Worm (Caenorhabditis elegans) whole organism, midembryonic: Measurements from ENCODE around the gene fbxb-108.

Experiments
- T22C8.4 ChIP-seq: fragments of 200-800 bp; sonication (Bioruptor generic); IDR thresholded peaks from 2 replicates; pipeline ENCODE4 v1.3.6; 2022; ENCODE audit warnings: missing genetic modification characterization, missing compliant biosample characterization
- cog-1 ChIP-seq: sonication (generic microtip); optimal IDR thresholded peaks from 2 replicates; lab custom pipeline; 2016; ENCODE audit warnings: missing genetic modification characterization, missing compliant biosample characterization
- flt-1 ChIP-seq: fragments of 200-800 bp; sonication (Bioruptor generic); IDR thresholded peaks from 2 replicates; pipeline ENCODE4 v1.3.6; 2022; ENCODE audit warnings: missing genetic modification characterization, missing compliant biosample characterization
- klf-2 ChIP-seq: fragments of 200-800 bp; sonication (Bioruptor generic); conservative IDR thresholded peaks from 2 replicates; pipeline ENCODE4 v1.3.6; 2022; ENCODE audit warnings: missing genetic modification reagents, missing genetic modification characterization, missing compliant biosample characterization
- med-1 ChIP-seq: sonication (generic microtip); optimal IDR thresholded peaks from 2 replicates; lab custom pipeline; 2017; ENCODE audit warnings: missing genetic modification characterization, mild to moderate bottlenecking, missing compliant biosample characterization, antibody characterized with exemption, missing genetic modification reagents; ENCODE audit not compliant: insufficient read depth
- ref-1 ChIP-seq: fragments of 200-800 bp; sonication (Bioruptor generic); conservative IDR thresholded peaks from 2 replicates; pipeline ENCODE4 v1.3.6; 2022; ENCODE audit warnings: missing genetic modification reagents, missing genetic modification characterization, missing compliant biosample characterization
- tab-1 ChIP-seq: fragments of 200-800 bp; sonication (Bioruptor generic); IDR thresholded peaks from 2 replicates; pipeline ENCODE4 v1.3.6; 2022; ENCODE audit warnings: missing genetic modification characterization, missing compliant biosample characterization
- ztf-23 ChIP-seq: fragments of 200-800 bp; sonication (Bioruptor generic); IDR thresholded peaks from 2 replicates; pipeline ENCODE4 v1.3.6; 2022; ENCODE audit warnings: missing genetic modification reagents, missing genetic modification characterization, missing compliant biosample characterization
- ztf-29 ChIP-seq: fragments of 200-800 bp; sonication (Bioruptor generic); IDR thresholded peaks from 2 replicates; pipeline ENCODE4 v1.3.6; 2022; ENCODE audit warnings: missing genetic modification reagents, missing genetic modification characterization, missing compliant biosample characterization

DNA sequence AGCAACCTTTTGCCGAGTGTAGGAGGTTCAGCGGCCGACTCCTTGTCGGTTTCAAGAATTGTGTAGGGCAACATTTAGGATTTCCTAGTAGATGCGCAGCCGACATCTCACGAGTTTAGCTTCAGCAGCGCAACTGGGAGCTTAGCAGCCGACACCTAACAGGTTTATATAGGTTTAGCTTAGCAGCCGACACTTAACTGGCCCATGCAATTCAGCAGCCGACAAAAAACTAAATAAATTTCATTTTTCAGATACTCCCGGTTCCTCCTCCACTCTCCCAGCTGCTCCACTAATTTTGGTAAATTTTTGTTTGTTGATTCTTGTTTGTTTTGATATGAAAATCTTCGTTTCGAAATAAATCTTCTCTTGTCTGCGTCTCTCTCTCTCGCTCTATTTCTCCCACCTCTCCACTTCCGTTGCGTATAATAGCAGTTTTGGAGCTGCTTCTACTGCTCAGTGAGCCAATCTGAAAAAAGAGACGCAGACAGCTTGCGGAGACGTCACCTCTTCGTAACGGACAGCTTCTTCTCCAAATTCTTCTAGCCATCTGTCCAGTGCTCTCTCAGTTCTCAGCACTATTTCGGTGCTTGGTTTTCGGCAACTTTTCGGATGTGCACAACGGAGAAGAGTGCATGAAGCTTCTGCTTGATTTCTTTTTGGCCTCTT, 16.7 kb upstream of the fbxb-108 start:
- TF ChIP-seq flt-1 (no peak), ztf-29 (GFP tag; lab: Robert Waterston, UW) (no peak), cog-1 (tag; lab: Kevin White, UChicago) (no peak), T22C8.4 (GFP tag; lab: Robert Waterston, UW) (no peak), ref-1 (GFP tag; lab: Robert Waterston, UW) (no peak), ztf-23 (GFP tag; lab: Robert Waterston, UW) (no peak), med-1 (GFP tag; lab: Kevin White, UChicago) (no peak), klf-2 (no peak), tab-1 (GFP tag; lab: Robert Waterston, UW) (no peak)
